Fruit fly (Drosophila melanogaster): ENCODE measurements around the gene CG13605.

DNA sequence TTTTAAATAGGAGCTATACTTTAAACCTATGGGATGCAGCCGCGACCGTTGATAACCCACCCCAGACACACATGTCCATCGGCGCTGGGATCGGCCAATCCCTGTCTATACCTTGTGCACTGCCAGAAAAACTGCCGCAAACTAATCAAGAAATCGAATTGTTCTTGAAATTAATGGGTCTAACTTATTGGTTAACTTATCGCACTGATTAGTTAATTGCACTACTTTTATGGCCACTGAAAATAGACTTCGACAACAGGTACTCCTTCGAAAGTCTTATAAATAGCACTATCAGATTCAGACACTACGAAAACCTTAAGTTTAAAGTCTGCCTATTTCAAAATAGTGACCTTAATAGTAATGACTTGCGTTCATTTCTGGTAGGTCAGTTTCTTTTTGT, 4.0 kb upstream of the CG13605 start, which contains the start of gene CG13607:
- TF ChIP-seq Pif1B (GFP tag; optimal IDR thresholded peaks at IDR 0.05), result no peak
- no peak for TF ChIP-seq CG8301 (tag; optimal IDR thresholded peaks at IDR 0.05)
- no peak for TF ChIP-seq D1 (tag; optimal IDR thresholded peaks at IDR 0.05)
- no peak for TF ChIP-seq Pif1A (GFP tag; optimal IDR thresholded peaks at IDR 0.05)
- TF ChIP-seq CG4496 (GFP tag; IDR thresholded peaks at IDR 0.05), result no peak
- no peak for TF ChIP-seq EcR (GFP tag; optimal IDR thresholded peaks at IDR 0.05)
- no peak for TF ChIP-seq CG32121 (GFP tag; IDR thresholded peaks at IDR 0.05)
- no peak for TF ChIP-seq gl (tag; optimal IDR thresholded peaks at IDR 0.05)
- TF ChIP-seq CG13204 (GFP tag; optimal IDR thresholded peaks at IDR 0.05), result no peak
- TF ChIP-seq CG17806 (tag; optimal IDR thresholded peaks at IDR 0.05), result no peak
- TF ChIP-seq Ets98B (GFP tag; IDR thresholded peaks at IDR 0.05), result no peak
- no peak for TF ChIP-seq CG8159 (tag; optimal IDR thresholded peaks at IDR 0.05)
- TF ChIP-seq Snoo (tag; optimal IDR thresholded peaks at IDR 0.05), result no peak
- TF ChIP-seq CG12605 (GFP tag; IDR thresholded peaks at IDR 0.05), result no peak
